Fruit fly (Drosophila melanogaster): ENCODE measurements around the gene CG13045.

The CG13045 gene

DNA sequence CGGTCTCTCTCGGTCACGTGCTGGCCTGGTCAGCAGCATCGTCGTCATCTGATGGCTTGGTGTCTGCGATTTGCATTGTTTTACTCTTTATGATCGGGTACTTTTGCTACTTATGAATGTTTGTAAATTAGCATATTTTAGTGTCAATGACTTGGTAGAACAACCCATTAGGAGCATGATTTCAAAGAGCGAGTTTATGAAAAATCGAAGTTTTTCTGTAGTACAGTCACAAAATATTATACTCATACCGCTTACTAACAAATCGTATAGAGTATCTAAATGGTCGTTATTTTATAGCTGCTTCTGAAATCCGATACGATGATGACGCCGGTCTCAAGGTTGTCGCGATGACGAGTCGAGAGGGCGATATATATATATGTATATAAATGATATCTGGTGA is 4.5 kb downstream of the CG13045 start (continued):
- peak; percentile 64 for TF ChIP-seq CG15269 (tag; optimal IDR thresholded peaks at IDR 0.05)
- no peak for TF ChIP-seq wor (GFP tag; IDR thresholded peaks at IDR 0.05)
- TF ChIP-seq vvl (GFP tag; IDR thresholded peaks at IDR 0.05) = peak; percentile 62
- TF ChIP-seq Med (GFP tag) = peak; percentile 79
- no peak for TF ChIP-seq CG7786 (GFP tag; optimal IDR thresholded peaks at IDR 0.05)
- TF ChIP-seq nom (GFP tag; optimal IDR thresholded peaks at IDR 0.05) = peak; percentile 46
- no peak for TF ChIP-seq hkb (optimal IDR thresholded peaks at IDR 0.05)
- TF ChIP-seq hkb (GFP tag; IDR thresholded peaks at IDR 0.05) = 0 out of 2 replicates have a peak, but pooled peaks have one; percentile 22
- TF ChIP-seq C15 (GFP tag; IDR thresholded peaks at IDR 0.05) = 0 out of 3 replicates have a peak, but pooled peaks have one; percentile 15
- no peak for TF ChIP-seq CG17186 (GFP tag; optimal IDR thresholded peaks at IDR 0.05)
- TF ChIP-seq Sry-δ (GFP tag; optimal IDR thresholded peaks at IDR 0.05) = no peak
- TF ChIP-seq sima (GFP tag; optimal IDR thresholded peaks at IDR 0.05) = no peak
- TF ChIP-seq chinmo (GFP tag; IDR thresholded peaks at IDR 0.05; ENCODE audit: partially characterized antibody) = 0 out of 4 replicates have a peak, but pooled peaks have one; percentile 47
- no peak for TF ChIP-seq CG11696 (GFP tag; IDR thresholded peaks at IDR 0.05)
- no peak for TF ChIP-seq CG6272 (GFP tag; IDR thresholded peaks at IDR 0.05)
- TF ChIP-seq fd96Cb (tag; optimal IDR thresholded peaks at IDR 0.05) = peak; percentile 19
- no peak for TF ChIP-seq CG1832 (GFP tag; optimal IDR thresholded peaks at IDR 0.05)
- TF ChIP-seq CG18619 (GFP tag; optimal IDR thresholded peaks at IDR 0.05) = no peak
- no peak for TF ChIP-seq gro (GFP tag; optimal IDR thresholded peaks at IDR 0.05)
- peak; percentile 16 for TF ChIP-seq CoRest (tag; optimal IDR thresholded peaks at IDR 0.05)
- no peak for TF ChIP-seq CG17612 (GFP tag; IDR thresholded peaks at IDR 0.05)
- no peak for TF ChIP-seq CG13287 (GFP tag; IDR thresholded peaks at IDR 0.05; ENCODE audit: partially characterized antibody)
- no peak for TF ChIP-seq Lhr (GFP tag; optimal IDR thresholded peaks at IDR 0.05)
- no peak for TF ChIP-seq kay (GFP tag; optimal IDR thresholded peaks at IDR 0.05)
- TF ChIP-seq HmgD (GFP tag; optimal IDR thresholded peaks at IDR 0.05) = no peak
- peak; percentile 31 for TF ChIP-seq CG12071 (GFP tag; optimal IDR thresholded peaks at IDR 0.05)
- no peak for TF ChIP-seq Deaf1 (tag; optimal IDR thresholded peaks at IDR 0.05)
- peak; percentile 35; the same call in 2 of the 3 replicates for TF ChIP-seq tgo (GFP tag; IDR thresholded peaks at IDR 0.05)
- TF ChIP-seq CG12219 (GFP tag; optimal IDR thresholded peaks at IDR 0.05) = peak; percentile 14
- no peak for TF ChIP-seq CG18599 (GFP tag; optimal IDR thresholded peaks at IDR 0.05)
- TF ChIP-seq CG14050 (GFP tag; IDR thresholded peaks at IDR 0.05) = 0 out of 3 replicates have a peak, but pooled peaks have one; percentile 17
- peak; percentile 22 for TF ChIP-seq sd (tag; optimal IDR thresholded peaks at IDR 0.05)
- TF ChIP-seq z (GFP tag; IDR thresholded peaks at IDR 0.05) = no peak
- TF ChIP-seq run (tag; optimal IDR thresholded peaks at IDR 0.05) = peak; percentile 6
- peak; percentile 57 for TF ChIP-seq CG14441 (GFP tag; IDR thresholded peaks at IDR 0.05)
- TF ChIP-seq lilli (GFP tag; optimal IDR thresholded peaks at IDR 0.05) = no peak
- TF ChIP-seq CG4404 (GFP tag; IDR thresholded peaks at IDR 0.05) = no peak
- TF ChIP-seq gcm (GFP tag; optimal IDR thresholded peaks at IDR 0.05) = peak; percentile 9
- TF ChIP-seq CG7357 (GFP tag; IDR thresholded peaks at IDR 0.05) = 0 out of 3 replicates have a peak, but pooled peaks have one; percentile 32
- no peak for TF ChIP-seq Pdp1 (GFP tag; optimal IDR thresholded peaks at IDR 0.05)
- 0 out of 2 replicates have a peak, but pooled peaks have one; percentile 33 for TF ChIP-seq CG6689 (GFP tag; IDR thresholded peaks at IDR 0.05)
- TF ChIP-seq sqz (GFP tag; optimal IDR thresholded peaks at IDR 0.05) = no peak
- TF ChIP-seq Hsf (GFP tag; optimal IDR thresholded peaks at IDR 0.05) = no peak
- TF ChIP-seq esg (GFP tag; conservative IDR thresholded peaks at IDR 0.05) = peak; percentile 27; the same call in 1 of the 2 replicates
- TF ChIP-seq mld (GFP tag; IDR thresholded peaks at IDR 0.05; ENCODE audit: partially characterized antibody) = no peak
- no peak for TF ChIP-seq zen (tag; optimal IDR thresholded peaks at IDR 0.05)
- no peak for TF ChIP-seq Camta (GFP tag; optimal IDR thresholded peaks at IDR 0.05)
- TF ChIP-seq cwo (GFP tag; optimal IDR thresholded peaks at IDR 0.05) = peak; percentile 79
- TF ChIP-seq sisA (GFP tag; IDR thresholded peaks at IDR 0.05) = no peak
- TF ChIP-seq dysf (GFP tag; IDR thresholded peaks at IDR 0.05) = peak; percentile 56; the same call in 2 of the 3 replicates
- peak; percentile 21 for TF ChIP-seq abd-A (tag; optimal IDR thresholded peaks at IDR 0.05)

Measured in whole organism, embryonic.